Worm (Caenorhabditis elegans) whole organism, L4 larva: Measurements from ENCODE around the gene ttr-1.

ENCODE experiments used
- R02D3.7 ChIP-seq: fragments of 150-350 bp; sonication (generic microtip); optimal IDR thresholded peaks from 3 replicates; lab custom pipeline; 2014; ENCODE audit warnings: missing biosample characterization, missing genetic modification characterization
- aly-2 ChIP-seq: sonication (generic microtip); optimal IDR thresholded peaks from 2 replicates; lab custom pipeline; 2018; ENCODE audit warnings: missing biosample characterization, missing genetic modification characterization
- arid-1 ChIP-seq: fragments of 200-800 bp; sonication (Bioruptor generic); conservative IDR thresholded peaks from 2 replicates; pipeline ENCODE4 v1.3.6; 2022; ENCODE audit warnings: missing genetic modification reagents, missing genetic modification characterization, missing compliant biosample characterization
- ceh-32 ChIP-seq: sonication (generic microtip); optimal IDR thresholded peaks from 2 replicates; lab custom pipeline; 2016; ENCODE audit warnings: mild to moderate bottlenecking, missing genetic modification characterization, missing compliant biosample characterization; ENCODE audit not compliant: poor library complexity
- daf-16 ChIP-seq, 3 experiments: sonication (generic microtip); optimal IDR thresholded peaks; 2 replicates each; lab custom pipeline; 2016 to 2017; ENCODE audit warnings: missing genetic modification characterization in 3 of 3, missing genetic modification reagents in 3 of 3, mild to moderate bottlenecking in 2 of 3, missing compliant biosample characterization in 2 of 3, missing biosample characterization in 1 of 3, moderate library complexity in 1 of 3
- egl-27 ChIP-seq: sonication (generic microtip); optimal IDR thresholded peaks from 3 replicates; lab custom pipeline; 2017; ENCODE audit warnings: missing biosample characterization, missing genetic modification reagents, missing genetic modification characterization
- lin-13 ChIP-seq: fragments of 150-350 bp; optimal IDR thresholded peaks from 2 replicates; lab custom pipeline; 2014; ENCODE audit warnings: missing biosample characterization, missing genetic modification reagents, missing genetic modification characterization
- lin-39 ChIP-seq: fragments of 150-350 bp; optimal IDR thresholded peaks from 2 replicates; lab custom pipeline; 2014; ENCODE audit warnings: missing biosample characterization, missing genetic modification reagents, missing genetic modification characterization
- mdl-1 ChIP-seq, 2 experiments: fragments of 150-350 bp in 1 of 2; sonication (generic microtip) in 1 of 2; optimal IDR thresholded peaks; 2 replicates each; lab custom pipeline; 2014 to 2017; ENCODE audit warnings: missing biosample characterization in 2 of 2, missing genetic modification characterization in 2 of 2
- nhr-28 ChIP-seq: fragments of 150-350 bp; optimal IDR thresholded peaks from 2 replicates; lab custom pipeline; 2014; ENCODE audit warnings: missing biosample characterization, missing genetic modification characterization
- skn-1 ChIP-seq: fragments of 150-350 bp; optimal IDR thresholded peaks from 2 replicates; lab custom pipeline; 2014; ENCODE audit warnings: missing biosample characterization, missing genetic modification characterization
- tra-1 ChIP-seq: fragments of 200-800 bp; sonication (Bioruptor generic); IDR thresholded peaks from 2 replicates; pipeline ENCODE4 v1.3.6; 2022; ENCODE audit warnings: missing genetic modification reagents, missing genetic modification characterization, missing compliant biosample characterization
- zfp-3 ChIP-seq: fragments of 200-800 bp; sonication (Bioruptor generic); conservative IDR thresholded peaks from 2 replicates; pipeline ENCODE4 v1.3.6; 2022; ENCODE audit warnings: missing genetic modification reagents, missing genetic modification characterization, missing compliant biosample characterization

- TF ChIP-seq daf-16 (GFP tag; optimal IDR thresholded peaks at IDR 0.05; lab: Kevin White, UChicago) (no peak), daf-16 (tag; optimal IDR thresholded peaks at IDR 0.05; lab: Kevin White, UChicago) (peak; percentile 16), R02D3.7 (no peak), aly-2 (tag; lab: Kevin White, UChicago) (no peak), mdl-1 (tag; optimal IDR thresholded peaks at IDR 0.05; lab: Kevin White, UChicago) (no peak), tra-1 (GFP tag; lab: Robert Waterston, UW) (no peak), egl-27 (no peak), arid-1 (GFP tag; lab: Robert Waterston, UW) (no peak), skn-1 (tag; lab: Kevin White, UChicago) (no peak), lin-39 (tag; lab: Kevin White, UChicago) (no peak), nhr-28 (peak; percentile 11), zfp-3 (no peak), ceh-32 (tag; lab: Kevin White, UChicago) (no peak), lin-13 (GFP tag; lab: Kevin White, UChicago) (no peak)
These were observed 3.2 kb downstream of the ttr-1 start, which contains the start of gene dec-7 for ce11 chrIII:9932091-9932490.
